Fruit fly (Drosophila melanogaster) whole organism, embryonic: ENCODE data around the gene CG17752.

ENCODE experiments used
- Blimp-1 ChIP-seq: fragments of 200-800 bp; sonication (Bioruptor generic); optimal IDR thresholded peaks from 3 replicates; lab custom pipeline; 2018; ENCODE audit warnings: missing biosample characterization, missing genetic modification characterization, mild to moderate bottlenecking, moderate library complexity, missing genetic modification reagents
- CG10462 ChIP-seq: fragments of 200-800 bp; sonication (Bioruptor generic); optimal IDR thresholded peaks from 2 replicates; lab custom pipeline; 2016; ENCODE audit warnings: missing biosample characterization, missing genetic modification characterization
- CG10543 ChIP-seq: fragments of 200-800 bp; sonication (Bioruptor generic); optimal IDR thresholded peaks from 3 replicates; lab custom pipeline; 2017; ENCODE audit warnings: missing biosample characterization, mild to moderate bottlenecking, missing genetic modification characterization, moderate library complexity
- CG12104 ChIP-seq: fragments of 200-800 bp; sonication (Bioruptor generic); optimal IDR thresholded peaks from 3 replicates; lab custom pipeline; 2016; ENCODE audit warnings: missing biosample characterization, missing genetic modification characterization
- CG12391 ChIP-seq: fragments of 200-800 bp; sonication (Bioruptor generic); optimal IDR thresholded peaks from 3 replicates; lab custom pipeline; 2018; ENCODE audit warnings: missing biosample characterization, mild to moderate bottlenecking, missing genetic modification characterization, moderate library complexity
- CG12659 ChIP-seq: fragments of 200-800 bp; sonication (Bioruptor generic); optimal IDR thresholded peaks from 3 replicates; lab custom pipeline; 2017; ENCODE audit warnings: mild to moderate bottlenecking, missing biosample characterization, missing genetic modification reagents, missing genetic modification characterization
- CG12942 ChIP-seq: fragments of 200-800 bp; sonication (Bioruptor generic); optimal IDR thresholded peaks from 3 replicates; lab custom pipeline; 2016; ENCODE audit warnings: missing biosample characterization, missing genetic modification characterization
- CG14860 ChIP-seq: fragments of 200-800 bp; sonication (Bioruptor generic); IDR thresholded peaks from 3 replicates; pipeline ENCODE4 v1.3.6; 2022; ENCODE audit warnings: missing biosample characterization, missing genetic modification characterization; ENCODE audit not compliant: partially characterized antibody
- CG15073 ChIP-seq: fragments of 200-800 bp; sonication (Bioruptor generic); optimal IDR thresholded peaks from 2 replicates; lab custom pipeline; 2016; ENCODE audit warnings: missing biosample characterization, missing genetic modification characterization
- CG15514 ChIP-seq: fragments of 200-800 bp; sonication (Bioruptor generic); optimal IDR thresholded peaks from 3 replicates; lab custom pipeline; 2017; ENCODE audit warnings: missing biosample characterization, missing genetic modification characterization, mild to moderate bottlenecking, moderate library complexity, missing genetic modification reagents
- CG17361 ChIP-seq: fragments of 200-800 bp; sonication (Bioruptor generic); IDR thresholded peaks from 3 replicates; pipeline ENCODE4 v1.3.6; 2022; ENCODE audit warnings: missing biosample characterization, missing genetic modification characterization
- CG17829 ChIP-seq: fragments of 200-800 bp; optimal IDR thresholded peaks from 2 replicates; lab custom pipeline; 2019; ENCODE audit warnings: missing biosample characterization, mild to moderate bottlenecking, missing genetic modification characterization, moderate library complexity
- CG2116 ChIP-seq: fragments of 200-800 bp; sonication (Bioruptor generic); optimal IDR thresholded peaks from 3 replicates; lab custom pipeline; 2018; ENCODE audit warnings: missing biosample characterization, mild to moderate bottlenecking, missing genetic modification characterization
- CG2712 ChIP-seq: fragments of 200-800 bp; optimal IDR thresholded peaks from 3 replicates; lab custom pipeline; 2019; ENCODE audit warnings: missing biosample characterization, mild to moderate bottlenecking, missing genetic modification characterization, moderate library complexity
- CG30403 ChIP-seq: fragments of 200-800 bp; sonication (Bioruptor generic); optimal IDR thresholded peaks from 3 replicates; lab custom pipeline; 2016; ENCODE audit warnings: missing biosample characterization, missing genetic modification characterization
- CG31365 ChIP-seq: fragments of 200-800 bp; sonication (Bioruptor generic); optimal IDR thresholded peaks from 2 replicates; lab custom pipeline; 2018; ENCODE audit warnings: missing biosample characterization, mild to moderate bottlenecking, missing genetic modification characterization
- CG32772 ChIP-seq: fragments of 200-800 bp; sonication (Bioruptor generic); IDR thresholded peaks from 2 replicates; pipeline ENCODE4 v1.3.6; 2022; ENCODE audit warnings: missing biosample characterization, missing genetic modification characterization
- CG7556 ChIP-seq: fragments of 200-800 bp; sonication (Bioruptor generic); optimal IDR thresholded peaks from 2 replicates; lab custom pipeline; 2017; ENCODE audit warnings: missing biosample characterization, mild to moderate bottlenecking, missing genetic modification characterization
- CG9727 ChIP-seq: fragments of 200-800 bp; sonication (Bioruptor generic); optimal IDR thresholded peaks from 3 replicates; lab custom pipeline; 2017; ENCODE audit warnings: missing biosample characterization, mild to moderate bottlenecking, missing genetic modification characterization
- CTCF ChIP-seq: fragments of 200-800 bp; sonication (Bioruptor generic); optimal IDR thresholded peaks from 2 replicates; lab custom pipeline; 2017; ENCODE audit warnings: missing biosample characterization, mild to moderate bottlenecking, missing genetic modification characterization, moderate library complexity
- Dip3 ChIP-seq: fragments of 200-800 bp; sonication (Bioruptor generic); optimal IDR thresholded peaks from 3 replicates; lab custom pipeline; 2016; ENCODE audit warnings: missing biosample characterization, missing genetic modification characterization
- Dll ChIP-seq: fragments of 200-800 bp; sonication (Bioruptor generic); IDR thresholded peaks from 4 replicates; pipeline ENCODE4 v1.3.6; 2022; ENCODE audit warnings: missing biosample characterization, missing genetic modification characterization; ENCODE audit not compliant: partially characterized antibody
- Eip74EF ChIP-seq, 2 experiments: fragments of 200-800 bp in 1 of 2; fragments of >200 bp in 1 of 2; sonication (Bioruptor generic) in 1 of 2; optimal IDR thresholded peaks; 2 replicates each; lab custom pipeline; 2017 to 2019; ENCODE audit warnings: missing biosample characterization in 2 of 2, missing genetic modification characterization in 2 of 2, mild to moderate bottlenecking in 1 of 2, moderate library complexity in 1 of 2
- Mes4 ChIP-seq: fragments of 200-800 bp; sonication (Bioruptor generic); optimal IDR thresholded peaks from 2 replicates; lab custom pipeline; 2016; ENCODE audit warnings: missing biosample characterization, missing genetic modification characterization
- Nf-YC ChIP-seq: fragments of 200-800 bp; optimal IDR thresholded peaks from 3 replicates; lab custom pipeline; 2019; ENCODE audit warnings: missing biosample characterization, mild to moderate bottlenecking, missing genetic modification characterization, moderate library complexity
- NfI ChIP-seq: fragments of 200-800 bp; sonication (Bioruptor generic); optimal IDR thresholded peaks from 3 replicates; lab custom pipeline; 2018; ENCODE audit warnings: missing biosample characterization, mild to moderate bottlenecking, missing genetic modification characterization, moderate library complexity
- Rfx ChIP-seq: fragments of 200-800 bp; sonication (Bioruptor generic); IDR thresholded peaks from 2 replicates; pipeline ENCODE4 v1.3.6; 2022; ENCODE audit warnings: missing biosample characterization, missing genetic modification characterization
- Xbp1 ChIP-seq: fragments of 200-800 bp; sonication (Bioruptor generic); optimal IDR thresholded peaks from 3 replicates; lab custom pipeline; 2016; ENCODE audit warnings: missing biosample characterization, mild to moderate bottlenecking, missing genetic modification characterization
- bcd ChIP-seq: fragments of 200-800 bp; sonication (Bioruptor generic); optimal IDR thresholded peaks from 2 replicates; lab custom pipeline; 2017; ENCODE audit warnings: missing biosample characterization, mild to moderate bottlenecking, missing genetic modification characterization
- bsh ChIP-seq, 2 experiments: fragments of 200-800 bp; sonication (Bioruptor generic); optimal IDR thresholded peaks; 2 replicates each; lab custom pipeline; 2017 to 2018; ENCODE audit warnings: mild to moderate bottlenecking in 2 of 2, missing biosample characterization in 2 of 2, missing genetic modification characterization in 2 of 2, moderate library complexity in 1 of 2
- ewg ChIP-seq: fragments of 200-800 bp; sonication (Bioruptor generic); optimal IDR thresholded peaks from 3 replicates; lab custom pipeline; 2017; ENCODE audit warnings: mild to moderate bottlenecking, missing biosample characterization, missing genetic modification reagents, missing genetic modification characterization
- ftz-f1 ChIP-seq: fragments of 200-800 bp; sonication (Bioruptor generic); optimal IDR thresholded peaks from 2 replicates; lab custom pipeline; 2016; ENCODE audit warnings: missing biosample characterization, missing genetic modification characterization
- ham ChIP-seq: fragments of 200-800 bp; sonication (Bioruptor generic); IDR thresholded peaks from 2 replicates; pipeline ENCODE4 v1.3.6; 2022; ENCODE audit warnings: missing biosample characterization, missing genetic modification characterization
- hbn ChIP-seq: fragments of 200-800 bp; sonication (Bioruptor generic); IDR thresholded peaks from 2 replicates; pipeline ENCODE4 v1.3.6; 2022; ENCODE audit warnings: missing biosample characterization, missing genetic modification characterization; ENCODE audit not compliant: partially characterized antibody
- hkb ChIP-seq, 2 experiments: fragments of 200-800 bp in 1 of 2; fragments of >200 bp in 1 of 2; sonication (Bioruptor generic) in 1 of 2; IDR thresholded peaks in 1 of 2; optimal IDR thresholded peaks in 1 of 2; 2 replicates each; pipeline versions ENCODE4 v1.3.6 to Lab custom; 2017 to 2022; ENCODE audit warnings: missing biosample characterization in 1 of 2, missing genetic modification characterization in 1 of 2
- onecut ChIP-seq: fragments of 200-800 bp; sonication (Bioruptor generic); IDR thresholded peaks from 2 replicates; pipeline ENCODE4 v1.3.6; 2022; ENCODE audit warnings: missing biosample characterization, missing genetic modification characterization
- pb ChIP-seq: fragments of 200-800 bp; sonication (Bioruptor generic); optimal IDR thresholded peaks from 3 replicates; lab custom pipeline; 2016; ENCODE audit warnings: missing biosample characterization, missing genetic modification characterization
- pita ChIP-seq: fragments of 200-800 bp; sonication (Bioruptor generic); optimal IDR thresholded peaks from 2 replicates; lab custom pipeline; 2017; ENCODE audit warnings: missing biosample characterization, mild to moderate bottlenecking, missing genetic modification characterization
- twi ChIP-seq: fragments of 200-800 bp; optimal IDR thresholded peaks from 2 replicates; lab custom pipeline; 2019; ENCODE audit warnings: missing biosample characterization, mild to moderate bottlenecking, missing genetic modification characterization, moderate library complexity
- wek ChIP-seq: fragments of 200-800 bp; sonication (Bioruptor generic); optimal IDR thresholded peaks from 3 replicates; lab custom pipeline; 2018; ENCODE audit warnings: missing biosample characterization, mild to moderate bottlenecking, missing genetic modification characterization, moderate library complexity

CG17752 gene

DNA sequence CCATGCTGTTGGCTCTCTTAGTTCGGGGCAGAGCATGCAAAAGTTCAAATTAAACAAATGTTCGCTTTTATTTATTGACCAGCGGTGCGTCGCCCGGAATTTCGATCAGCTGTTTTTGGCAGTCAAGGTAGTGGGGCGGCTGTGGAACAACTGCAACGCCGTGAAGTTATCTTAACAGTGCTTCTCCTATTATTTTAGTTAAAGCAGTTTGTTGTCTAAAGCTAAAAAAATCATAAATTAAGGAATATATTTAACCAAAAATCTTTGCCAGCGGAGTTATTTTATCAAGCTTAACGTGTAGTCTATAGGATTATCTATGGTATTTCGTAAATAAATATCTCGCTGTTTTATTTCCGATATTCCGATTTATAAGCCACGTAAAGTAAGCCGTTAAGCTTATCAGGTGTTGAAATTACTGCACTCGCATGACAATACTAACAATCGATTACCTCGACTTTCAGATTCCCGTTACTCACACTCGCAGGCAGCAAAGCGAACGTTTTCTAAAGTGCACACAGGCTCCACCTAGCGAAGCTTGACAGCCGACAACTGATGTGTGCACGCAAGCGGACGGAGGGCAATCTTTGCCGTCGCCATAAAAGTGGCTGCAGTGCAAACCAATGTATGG is 38.4 kb downstream of the CG17752 start, which contains the start of the genes CG6195 and CG31220 (continued):
- TF ChIP-seq twi (tag; lab: Kevin White, UChicago), result no peak
- TF ChIP-seq ftz-f1 (GFP tag; lab: Kevin White, UChicago), result no peak
- 0 out of 2 replicates have a peak, but pooled peaks have one; percentile 9 for TF ChIP-seq CG32772 (GFP tag; lab: Robert Waterston, UW)
- peak; percentile 19 for TF ChIP-seq CG30403 (GFP tag; lab: Kevin White, UChicago)
- peak; percentile 11 for TF ChIP-seq wek (GFP tag; lab: Kevin White, UChicago)
- peak; percentile 29 for TF ChIP-seq CG12391 (tag; lab: Kevin White, UChicago)
- TF ChIP-seq Eip74EF (GFP tag; optimal IDR thresholded peaks at IDR 0.05; lab: Kevin White, UChicago), result no peak
- no peak for TF ChIP-seq CG12942 (GFP tag; lab: Kevin White, UChicago)
- peak; percentile 93 for TF ChIP-seq CTCF (GFP tag; lab: Kevin White, UChicago)
- peak; percentile 33; the same call in 1 of the 2 replicates for TF ChIP-seq hbn (GFP tag; lab: Robert Waterston, UW)
- peak; percentile 28 for TF ChIP-seq Mes4 (GFP tag; lab: Kevin White, UChicago)
- peak; percentile 8 for TF ChIP-seq CG17829 (tag; lab: Kevin White, UChicago)
- TF ChIP-seq ewg (GFP tag; lab: Kevin White, UChicago), result peak; percentile 40
- TF ChIP-seq NfI (GFP tag; lab: Kevin White, UChicago), result peak; percentile 23
- TF ChIP-seq Xbp1 (GFP tag; lab: Kevin White, UChicago), result peak; percentile 44
- TF ChIP-seq pb (GFP tag; lab: Kevin White, UChicago), result no peak
- TF ChIP-seq CG10543, result no peak
- peak; percentile 29; the same call in 1 of the 2 replicates for TF ChIP-seq onecut (GFP tag; lab: Robert Waterston, UW)
- no peak for TF ChIP-seq Dip3 (GFP tag; lab: Kevin White, UChicago)
- TF ChIP-seq CG7556, result no peak
- TF ChIP-seq CG14860 (GFP tag; lab: Robert Waterston, UW), result peak; percentile 26; the same call in 1 of the 3 replicates
- TF ChIP-seq CG17361 (GFP tag; lab: Robert Waterston, UW), result peak; percentile 55; the same call in 2 of the 3 replicates
- no peak for TF ChIP-seq CG15073 (GFP tag; lab: Kevin White, UChicago)
- TF ChIP-seq CG12659, result peak; percentile 68
- peak; percentile 74 for TF ChIP-seq CG10462 (GFP tag; lab: Kevin White, UChicago)
- no peak for TF ChIP-seq CG9727 (GFP tag; lab: Kevin White, UChicago)
- no peak for TF ChIP-seq CG12104 (GFP tag; lab: Kevin White, UChicago)
- TF ChIP-seq Dll (GFP tag; lab: Robert Waterston, UW), result peak; percentile 51; the same call in 2 of the 4 replicates
- no peak for TF ChIP-seq hkb (optimal IDR thresholded peaks at IDR 0.05; lab: Kevin White, UChicago)
- TF ChIP-seq hkb (GFP tag; IDR thresholded peaks at IDR 0.05; lab: Robert Waterston, UW), result peak; percentile 24; the same call in 1 of the 2 replicates
- TF ChIP-seq bsh (GFP tag; optimal IDR thresholded peaks at IDR 0.05; lab: Kevin White, UChicago), result peak in 1 of 2 experiments; percentile 23
- TF ChIP-seq Nf-YC, result peak; percentile 5
- peak; percentile 45 for TF ChIP-seq Rfx
- peak; percentile 33 for TF ChIP-seq CG31365 (tag; lab: Kevin White, UChicago)
- TF ChIP-seq CG15514, result peak; percentile 53
- TF ChIP-seq ham (GFP tag; lab: Robert Waterston, UW), result no peak
- peak; percentile 45 for TF ChIP-seq CG2116 (GFP tag; lab: Kevin White, UChicago)
- TF ChIP-seq bcd (GFP tag; lab: Kevin White, UChicago), result peak; percentile 28
- TF ChIP-seq pita (GFP tag; lab: Kevin White, UChicago), result no peak
- TF ChIP-seq Blimp-1, result no peak
- peak; percentile 35 for TF ChIP-seq CG2712 (tag; lab: Kevin White, UChicago)
